Worm (Caenorhabditis elegans) whole organism, L2 larva: ENCODE results near the gene C26H9A.4.

Source experiments
- aly-2 ChIP-seq: fragments of 150-350 bp; optimal IDR thresholded peaks from 2 replicates; lab custom pipeline; 2014; ENCODE audit warnings: missing biosample characterization, missing genetic modification characterization
- elt-3 ChIP-seq: sonication (generic microtip); optimal IDR thresholded peaks from 2 replicates; lab custom pipeline; 2017; ENCODE audit warnings: missing biosample characterization, missing genetic modification characterization
- fos-1 ChIP-seq: fragments of 150-350 bp; optimal IDR thresholded peaks from 2 replicates; lab custom pipeline; 2014; ENCODE audit warnings: missing biosample characterization, missing genetic modification characterization
- lsy-2 ChIP-seq, 2 experiments: fragments of 150-350 bp in 1 of 2; sonication (generic microtip) in 1 of 2; optimal IDR thresholded peaks; 2 replicates each; lab custom pipeline; 2014 to 2017; ENCODE audit warnings: missing biosample characterization in 2 of 2, missing genetic modification characterization in 2 of 2
- nhr-10 ChIP-seq: sonication (generic microtip); optimal IDR thresholded peaks from 2 replicates; lab custom pipeline; 2017; ENCODE audit warnings: missing biosample characterization, missing genetic modification characterization
- nhr-11 ChIP-seq: fragments of 150-350 bp; optimal IDR thresholded peaks from 2 replicates; lab custom pipeline; 2014; ENCODE audit warnings: missing biosample characterization, missing genetic modification characterization
- nhr-237 ChIP-seq: fragments of 150-350 bp; optimal IDR thresholded peaks from 2 replicates; lab custom pipeline; 2014; ENCODE audit warnings: missing biosample characterization, missing genetic modification characterization
- ztf-11 ChIP-seq: sonication (generic microtip); optimal IDR thresholded peaks from 2 replicates; lab custom pipeline; 2017; ENCODE audit warnings: missing biosample characterization, missing genetic modification characterization

DNA sequence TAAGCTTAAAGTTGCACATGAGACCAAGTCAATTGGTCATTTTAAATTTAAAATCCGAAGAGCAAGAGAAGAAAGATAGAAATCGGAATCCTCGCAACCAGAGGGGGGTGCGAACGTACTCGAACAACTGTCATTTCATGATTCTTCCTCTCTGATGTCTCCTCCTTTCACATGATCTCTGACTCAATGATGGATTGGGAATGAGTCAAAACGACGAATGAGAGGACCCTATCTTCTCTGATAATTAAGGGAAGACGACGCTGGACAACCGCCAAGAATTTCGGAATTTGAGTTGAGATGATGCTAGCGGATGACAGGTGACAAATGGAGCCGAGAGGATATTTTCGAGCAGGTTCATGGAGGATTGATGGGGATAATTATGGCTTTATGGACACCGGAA is 15.9 kb upstream of the C26H9A.4 start:
- TF ChIP-seq lsy-2 (tag; optimal IDR thresholded peaks at IDR 0.05; lab: Kevin White, UChicago), result peak in 1 of 2 experiments; percentile 42
- TF ChIP-seq nhr-11, result no peak
- TF ChIP-seq ztf-11, result no peak
- no peak for TF ChIP-seq fos-1 (tag; lab: Kevin White, UChicago)
- no peak for TF ChIP-seq nhr-237 (tag; lab: Kevin White, UChicago)
- TF ChIP-seq aly-2 (tag; lab: Kevin White, UChicago), result no peak
- TF ChIP-seq elt-3 (tag; lab: Kevin White, UChicago), result no peak
- no peak for TF ChIP-seq nhr-10 (tag; lab: Kevin White, UChicago)
